Worm (Caenorhabditis elegans): Measurements from ENCODE around the gene srd-31.

srd-31 gene

DNA sequence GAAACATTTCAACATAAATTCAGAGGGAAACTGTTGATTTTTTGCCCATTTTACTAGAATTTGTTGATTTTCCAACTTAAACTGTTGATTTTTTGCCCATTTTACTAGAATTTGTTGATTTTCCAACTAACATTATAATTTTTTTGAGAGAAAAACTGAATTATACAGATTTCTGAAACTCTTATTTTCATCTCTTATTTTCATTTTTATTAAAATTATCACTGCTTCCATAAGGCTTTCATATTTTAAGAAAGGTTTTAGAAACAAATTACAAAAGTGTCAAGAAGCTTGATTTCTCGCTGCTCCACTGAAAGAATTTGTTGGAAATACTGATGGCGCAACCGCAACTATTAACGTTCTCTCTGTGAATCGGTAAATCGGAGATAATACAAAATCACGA, 15.4 kb upstream of the srd-31 start:
- peak in 1 of 2 experiments; percentile 96 for TF ChIP-seq unc-62 (GFP tag; optimal IDR thresholded peaks at IDR 0.05 in 1 of 2)
- TF ChIP-seq unc-62 (tag; optimal IDR thresholded peaks at IDR 0.05), result no peak
- TF ChIP-seq dpl-1 (GFP tag; optimal IDR thresholded peaks at IDR 0.05), result no peak
- no peak for TF ChIP-seq hmg-1.1 (GFP tag; IDR thresholded peaks at IDR 0.05)
- no peak for TF ChIP-seq F37D6.2 (tag; optimal IDR thresholded peaks at IDR 0.05)
- no peak for TF ChIP-seq dmd-9 (GFP tag; IDR thresholded peaks at IDR 0.05)

- TF ChIP-seq spr-3 (GFP tag; optimal IDR thresholded peaks at IDR 0.05) (no peak), zfp-3 (GFP tag; conservative IDR thresholded peaks at IDR 0.05) (no peak), hlh-30 (tag; optimal IDR thresholded peaks at IDR 0.05; ENCODE audit: insufficient read depth) (no peak), lin-38 (GFP tag; IDR thresholded peaks at IDR 0.05) (no peak), dmd-8 (GFP tag; IDR thresholded peaks at IDR 0.05) (no peak), mxl-3 (GFP tag; optimal IDR thresholded peaks at IDR 0.05) (no peak), unc-130 (GFP tag; optimal IDR thresholded peaks at IDR 0.05) (no peak), ztf-11 (tag; optimal IDR thresholded peaks at IDR 0.05) (no peak), hmg-1.1 (GFP tag; IDR thresholded peaks at IDR 0.05) (no peak), nhr-10 (tag; optimal IDR thresholded peaks at IDR 0.05) (no peak)
Measured at ce11 chrV:7647147-7647546, 12.6 kb upstream of the srd-31 start.

DNA sequence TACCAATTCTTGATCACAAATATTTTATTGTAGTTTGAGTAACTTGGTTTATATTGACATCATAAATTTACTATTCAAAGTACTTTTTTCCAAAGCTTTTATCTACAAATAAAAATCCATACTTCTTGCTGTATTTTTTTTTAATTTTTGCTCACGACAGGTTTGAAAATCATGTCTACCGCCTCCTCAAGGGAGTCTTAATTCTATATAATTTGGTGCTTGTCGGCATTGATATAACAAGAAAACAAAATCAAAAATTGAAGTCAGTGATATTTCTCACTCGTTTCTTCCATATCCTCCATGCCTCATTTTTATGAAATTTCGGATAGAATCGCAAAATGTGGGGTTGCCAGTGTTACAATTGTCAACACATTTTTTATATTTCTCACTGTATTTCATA, 10.9 kb upstream of the srd-31 start, which contains the start of gene str-47:
Gene str-47 (plus strand): TSS at position 301 of the 400 bp plus-strand sequence.
- TF ChIP-seq dmd-8 (GFP tag; IDR thresholded peaks at IDR 0.05), result no peak
- TF ChIP-seq Y48G9A.11 (GFP tag; IDR thresholded peaks at IDR 0.05), result no peak
- TF ChIP-seq nhr-102 (tag; optimal IDR thresholded peaks at IDR 0.05), result no peak
- no peak for TF ChIP-seq lin-38 (GFP tag; IDR thresholded peaks at IDR 0.05)
- TF ChIP-seq F37D6.2 (tag; optimal IDR thresholded peaks at IDR 0.05), result no peak

- TF ChIP-seq nhr-102 (tag; optimal IDR thresholded peaks at IDR 0.05) (no peak), zip-2 (tag; optimal IDR thresholded peaks at IDR 0.05) (no peak), nhr-48 (tag; optimal IDR thresholded peaks at IDR 0.05) (no peak), nhr-10 (tag; optimal IDR thresholded peaks at IDR 0.05) (no peak), hif-1 (tag; optimal IDR thresholded peaks at IDR 0.05) (no peak), lin-1 (GFP tag; IDR thresholded peaks at IDR 0.05) (no peak), zip-11 (GFP tag; IDR thresholded peaks at IDR 0.05) (no peak), ces-1 (GFP tag; optimal IDR thresholded peaks at IDR 0.05) (no peak), aly-2 (tag; optimal IDR thresholded peaks at IDR 0.05) (no peak)
Measured at ce11 chrV:7643416-7643815, 8.9 kb upstream of the srd-31 start, which contains the start of gene F07C4.11. TSS of gene F07C4.11 (minus strand) at chrV:7643516.

DNA sequence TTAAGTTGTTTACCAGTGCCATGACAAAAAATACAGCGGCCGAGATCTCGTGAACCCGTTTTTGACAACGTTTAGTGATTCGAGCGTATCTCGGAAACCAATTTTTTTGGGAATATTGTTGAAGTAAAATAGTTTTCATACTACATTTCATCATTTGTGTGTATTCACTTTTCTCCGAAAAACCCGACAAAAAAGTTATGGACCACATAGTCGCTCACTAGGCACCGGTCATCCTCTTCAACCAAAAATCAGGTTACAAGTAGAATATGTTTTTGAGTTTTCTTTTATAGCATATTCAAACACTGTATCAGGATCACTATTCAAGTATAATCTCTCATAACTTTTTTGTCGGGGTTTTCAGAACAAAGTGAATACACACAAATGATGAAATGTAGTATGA, 7.2 kb upstream of the srd-31 start:
- peak in 1 of 2 experiments; percentile 92 for TF ChIP-seq unc-62 (GFP tag; optimal IDR thresholded peaks at IDR 0.05 in 1 of 2)
- TF ChIP-seq unc-62 (tag; optimal IDR thresholded peaks at IDR 0.05), result no peak
- no peak for TF ChIP-seq lir-3 (tag; optimal IDR thresholded peaks at IDR 0.05)

- TF ChIP-seq nhr-28 (tag; optimal IDR thresholded peaks at IDR 0.05), result no peak
- no peak for TF ChIP-seq ztf-7 (tag; optimal IDR thresholded peaks at IDR 0.05)
- TF ChIP-seq dve-1 (tag; optimal IDR thresholded peaks at IDR 0.05; ENCODE audit: insufficient read depth), result no peak
- no peak for TF ChIP-seq daf-16 (GFP tag; optimal IDR thresholded peaks at IDR 0.05)
- TF ChIP-seq daf-16 (tag; optimal IDR thresholded peaks at IDR 0.05), result no peak
- no peak for TF ChIP-seq zag-1 (tag; optimal IDR thresholded peaks at IDR 0.05)
- TF ChIP-seq daf-19 (GFP tag; conservative IDR thresholded peaks at IDR 0.05), result no peak
- TF ChIP-seq R02D3.7 (tag; optimal IDR thresholded peaks at IDR 0.05), result no peak
- TF ChIP-seq Y75B8A.6 (GFP tag; IDR thresholded peaks at IDR 0.05), result no peak
- TF ChIP-seq nhr-10 (tag; optimal IDR thresholded peaks at IDR 0.05), result no peak
- TF ChIP-seq ceh-44 (GFP tag; IDR thresholded peaks at IDR 0.05), result no peak
- TF ChIP-seq spr-1 (tag; optimal IDR thresholded peaks at IDR 0.05), result no peak
- TF ChIP-seq lsy-2 (tag; optimal IDR thresholded peaks at IDR 0.05), result no peak
- no peak for TF ChIP-seq lin-29 (GFP tag; IDR thresholded peaks at IDR 0.05)
- no peak for TF ChIP-seq lin-13 (GFP tag; optimal IDR thresholded peaks at IDR 0.05)
- TF ChIP-seq ceh-20 (GFP tag; IDR thresholded peaks at IDR 0.05), result no peak
- TF ChIP-seq nhr-76 (tag; optimal IDR thresholded peaks at IDR 0.05), result no peak
- TF ChIP-seq ZK337.2 (GFP tag; IDR thresholded peaks at IDR 0.05), result no peak
- no peak for TF ChIP-seq dpl-1 (GFP tag; optimal IDR thresholded peaks at IDR 0.05)
Measured at ce11 chrV:7639787-7640186, 5.2 kb upstream of the srd-31 start, which contains the start of gene F07C4.10. TSS of gene F07C4.10 (minus strand) at chrV:7639887.
